Fruit fly (Drosophila melanogaster) whole organism, adult: Measurements from ENCODE around the gene CG13300.

ENCODE experiments used
- CG11617 ChIP-seq: fragments of 200-800 bp; sonication (Bioruptor generic); optimal IDR thresholded peaks from 2 replicates; lab custom pipeline; 2017; ENCODE audit warnings: mild to moderate bottlenecking, missing biosample characterization, missing genetic modification reagents, missing genetic modification characterization
- CG12768 ChIP-seq: fragments of 200-800 bp; sonication (Bioruptor generic); optimal IDR thresholded peaks from 2 replicates; lab custom pipeline; 2017; ENCODE audit warnings: missing biosample characterization, missing genetic modification characterization, mild to moderate bottlenecking, moderate library complexity, missing genetic modification reagents
- CG14711 ChIP-seq: fragments of 200-800 bp; sonication (Bioruptor generic); optimal IDR thresholded peaks from 2 replicates; lab custom pipeline; 2018; ENCODE audit warnings: missing biosample characterization, mild to moderate bottlenecking, missing genetic modification characterization, moderate library complexity
- CG1620 ChIP-seq: fragments of 200-800 bp; sonication (Bioruptor generic); optimal IDR thresholded peaks from 2 replicates; lab custom pipeline; 2016; ENCODE audit warnings: missing biosample characterization, missing genetic modification characterization
- CG33017 ChIP-seq: fragments of 200-800 bp; sonication (Bioruptor generic); optimal IDR thresholded peaks from 2 replicates; lab custom pipeline; 2018; ENCODE audit warnings: missing biosample characterization, mild to moderate bottlenecking, missing genetic modification characterization, moderate library complexity
- CG5204 ChIP-seq: fragments of 200-800 bp; sonication (Bioruptor generic); optimal IDR thresholded peaks from 2 replicates; lab custom pipeline; 2016; ENCODE audit warnings: missing biosample characterization, missing genetic modification characterization
- CG7045 ChIP-seq: fragments of 200-800 bp; sonication (Bioruptor generic); optimal IDR thresholded peaks from 2 replicates; lab custom pipeline; 2017; ENCODE audit warnings: missing biosample characterization, mild to moderate bottlenecking, missing genetic modification characterization
- CG7101 ChIP-seq: fragments of 200-800 bp; sonication (Bioruptor generic); optimal IDR thresholded peaks from 2 replicates; lab custom pipeline; 2018; ENCODE audit warnings: missing biosample characterization, mild to moderate bottlenecking, missing genetic modification characterization, moderate library complexity
- Clk ChIP-seq: fragments of 200-800 bp; sonication (Bioruptor generic); optimal IDR thresholded peaks from 2 replicates; lab custom pipeline; 2017; ENCODE audit warnings: missing biosample characterization, missing genetic modification characterization
- Crg-1 ChIP-seq: fragments of 200-800 bp; sonication (Bioruptor generic); optimal IDR thresholded peaks from 2 replicates; lab custom pipeline; 2016; ENCODE audit warnings: missing biosample characterization, missing genetic modification characterization
- Hr96 ChIP-seq: fragments of 200-800 bp; sonication (Bioruptor generic); optimal IDR thresholded peaks from 2 replicates; lab custom pipeline; 2016; ENCODE audit warnings: missing biosample characterization, missing genetic modification characterization
- Mnt ChIP-seq: fragments of 200-800 bp; sonication (Bioruptor generic); optimal IDR thresholded peaks from 2 replicates; lab custom pipeline; 2016; ENCODE audit warnings: missing biosample characterization, mild to moderate bottlenecking, missing genetic modification characterization
- bab1 ChIP-seq: fragments of 200-800 bp; sonication (Bioruptor generic); optimal IDR thresholded peaks from 3 replicates; lab custom pipeline; 2019; ENCODE audit warnings: missing biosample characterization, mild to moderate bottlenecking, missing genetic modification characterization, moderate library complexity
- cic ChIP-seq: fragments of 200-800 bp; sonication (Bioruptor generic); optimal IDR thresholded peaks from 2 replicates; lab custom pipeline; 2017; ENCODE audit warnings: missing biosample characterization, mild to moderate bottlenecking, missing genetic modification characterization, moderate library complexity
- cnc ChIP-seq, 2 experiments: fragments of >200 bp; optimal IDR thresholded peaks; 2 replicates each; lab custom pipeline; 2017
- kay ChIP-seq: fragments of 200-800 bp; sonication (Bioruptor generic); peaks from one replicate; lab custom pipeline; 2016; ENCODE audit warnings: missing biosample characterization, missing genetic modification characterization, borderline replicate concordance
- ovo ChIP-seq: fragments of 200-800 bp; sonication (Bioruptor generic); optimal IDR thresholded peaks from 2 replicates; lab custom pipeline; 2016; ENCODE audit warnings: missing biosample characterization, missing genetic modification characterization
- pad ChIP-seq: fragments of 200-800 bp; sonication (Bioruptor generic); optimal IDR thresholded peaks from 3 replicates; lab custom pipeline; 2017; ENCODE audit warnings: missing biosample characterization, missing genetic modification characterization, mild to moderate bottlenecking, moderate library complexity, missing genetic modification reagents
- tj ChIP-seq: fragments of 200-800 bp; sonication (Bioruptor generic); optimal IDR thresholded peaks from 3 replicates; lab custom pipeline; 2017; ENCODE audit warnings: missing biosample characterization, mild to moderate bottlenecking, missing genetic modification characterization, moderate library complexity
- toe ChIP-seq: fragments of 200-800 bp; sonication (Bioruptor generic); optimal IDR thresholded peaks from 2 replicates; lab custom pipeline; 2016; ENCODE audit warnings: missing biosample characterization, missing genetic modification characterization

The CG13300 gene

dm6 chr3L:6331399-6332111 lies 20.6 kb downstream of the CG13300 start:
- TF ChIP-seq kay (GFP tag; lab: Kevin White, UChicago) (no peak), cic (no peak), CG33017 (tag; lab: Kevin White, UChicago) (no peak), CG7101 (tag; lab: Kevin White, UChicago) (no peak), CG1620 (no peak), Crg-1 (GFP tag; lab: Kevin White, UChicago) (no peak), tj (GFP tag; lab: Kevin White, UChicago) (no peak), cnc (optimal IDR thresholded peaks at IDR 0.05; lab: Kevin White, UChicago) (no peak), pad (GFP tag; lab: Kevin White, UChicago) (no peak), bab1 (GFP tag; lab: Kevin White, UChicago) (no peak), toe (GFP tag; lab: Kevin White, UChicago) (no peak), Hr96 (GFP tag; lab: Kevin White, UChicago) (no peak), CG5204 (GFP tag; lab: Kevin White, UChicago) (no peak), ovo (GFP tag; lab: Kevin White, UChicago) (no peak)

dm6 chr3L:6327308-6327707 lies 24.9 kb downstream of the CG13300 start, which contains the start of gene Or65c:
Gene Or65c (plus strand): TSS chr3L:6327608.
- TF ChIP-seq cnc (optimal IDR thresholded peaks at IDR 0.05; lab: Kevin White, UChicago) (no peak), CG7101 (tag; lab: Kevin White, UChicago) (no peak), cic (no peak), CG12768 (GFP tag; lab: Kevin White, UChicago) (no peak), bab1 (GFP tag; lab: Kevin White, UChicago) (no peak), kay (GFP tag; lab: Kevin White, UChicago) (no peak), Hr96 (GFP tag; lab: Kevin White, UChicago) (no peak), ovo (GFP tag; lab: Kevin White, UChicago) (no peak), CG5204 (GFP tag; lab: Kevin White, UChicago) (no peak), toe (GFP tag; lab: Kevin White, UChicago) (no peak), CG11617 (no peak), Clk (no peak), CG7045 (GFP tag; lab: Kevin White, UChicago) (no peak), tj (GFP tag; lab: Kevin White, UChicago) (no peak), Crg-1 (GFP tag; lab: Kevin White, UChicago) (no peak), pad (GFP tag; lab: Kevin White, UChicago) (no peak)

DNA sequence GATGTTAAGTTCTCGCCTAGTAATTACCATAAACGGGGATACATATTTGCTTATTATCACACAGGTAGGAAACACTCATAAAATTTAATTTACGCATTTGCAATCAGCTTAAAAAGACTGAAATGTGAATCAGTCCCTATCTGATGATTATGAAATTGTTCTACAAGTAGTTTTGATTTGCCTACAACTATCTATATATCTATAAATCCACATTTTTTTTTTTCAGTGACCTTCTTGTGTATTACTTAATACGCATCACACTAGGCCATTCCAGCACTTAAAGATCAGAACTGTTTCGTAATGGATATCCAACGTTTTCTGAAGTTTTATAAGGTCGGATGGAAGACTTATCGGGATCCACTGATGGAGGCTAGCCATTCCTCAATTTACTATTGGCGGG lies 26.9 kb downstream of the CG13300 start, which contains the start of gene Or65b:
Or65b (plus strand) TSS at position 301 of the 400 bp plus-strand sequence.
- no peak for TF ChIP-seq cnc (optimal IDR thresholded peaks at IDR 0.05; lab: Kevin White, UChicago)
- TF ChIP-seq CG7101 (tag; lab: Kevin White, UChicago), result no peak
- TF ChIP-seq CG5204 (GFP tag; lab: Kevin White, UChicago), result no peak
- no peak for TF ChIP-seq CG1620
- TF ChIP-seq CG12768 (GFP tag; lab: Kevin White, UChicago), result no peak
- TF ChIP-seq bab1 (GFP tag; lab: Kevin White, UChicago), result no peak
- TF ChIP-seq cic, result no peak
- TF ChIP-seq pad (GFP tag; lab: Kevin White, UChicago), result no peak
- TF ChIP-seq tj (GFP tag; lab: Kevin White, UChicago), result no peak

- TF ChIP-seq Hr96 (GFP tag; lab: Kevin White, UChicago) (no peak), CG14711 (no peak), bab1 (GFP tag; lab: Kevin White, UChicago) (no peak), CG7045 (GFP tag; lab: Kevin White, UChicago) (no peak), Mnt (GFP tag; lab: Kevin White, UChicago) (no peak), cic (no peak), CG7101 (tag; lab: Kevin White, UChicago) (no peak), cnc (optimal IDR thresholded peaks at IDR 0.05; lab: Kevin White, UChicago) (no peak), CG1620 (no peak), CG33017 (tag; lab: Kevin White, UChicago) (no peak), CG11617 (no peak), CG5204 (GFP tag; lab: Kevin White, UChicago) (no peak), ovo (GFP tag; lab: Kevin White, UChicago) (no peak), Crg-1 (GFP tag; lab: Kevin White, UChicago) (no peak), pad (GFP tag; lab: Kevin White, UChicago) (no peak)
Measured at dm6 chr3L:6322680-6323079, 29.5 kb downstream of the CG13300 start.

- TF ChIP-seq cic (no peak), CG5204 (GFP tag; lab: Kevin White, UChicago) (no peak), CG1620 (no peak), cnc (optimal IDR thresholded peaks at IDR 0.05; lab: Kevin White, UChicago) (no peak), Clk (no peak), CG14711 (no peak), CG11617 (no peak), ovo (GFP tag; lab: Kevin White, UChicago) (no peak), kay (GFP tag; lab: Kevin White, UChicago) (no peak), CG7045 (GFP tag; lab: Kevin White, UChicago) (no peak), pad (GFP tag; lab: Kevin White, UChicago) (no peak), Crg-1 (GFP tag; lab: Kevin White, UChicago) (no peak), Hr96 (GFP tag; lab: Kevin White, UChicago) (no peak), CG12768 (GFP tag; lab: Kevin White, UChicago) (no peak), Mnt (GFP tag; lab: Kevin White, UChicago) (no peak), toe (GFP tag; lab: Kevin White, UChicago) (no peak), bab1 (GFP tag; lab: Kevin White, UChicago) (no peak)
Measured at dm6 chr3L:6320311-6320710, 31.9 kb downstream of the CG13300 start, which contains the start of gene Or65a. Gene Or65a (plus strand): TSS chr3L:6320611.
